Worm (Caenorhabditis elegans) whole organism, L2 larva: ENCODE results near the gene let-858.

ENCODE experiments used
- C34F6.9 ChIP-seq: fragments of 150-350 bp; optimal IDR thresholded peaks from 2 replicates; lab custom pipeline; 2014; ENCODE audit warnings: missing biosample characterization, missing genetic modification characterization
- F13H6.1 ChIP-seq: sonication (generic microtip); optimal IDR thresholded peaks from 2 replicates; lab custom pipeline; 2016; ENCODE audit warnings: missing genetic modification characterization, missing compliant biosample characterization
- R02D3.7 ChIP-seq: fragments of 150-350 bp; optimal IDR thresholded peaks from 2 replicates; lab custom pipeline; 2014; ENCODE audit warnings: missing biosample characterization, missing genetic modification characterization
- Y55F3AM.14 ChIP-seq: fragments of 200-800 bp; sonication (Bioruptor generic); optimal IDR thresholded peaks from 2 replicates; lab custom pipeline; 2018; ENCODE audit warnings: mild to moderate bottlenecking, missing genetic modification characterization, missing compliant biosample characterization
- ZK546.5 ChIP-seq: sonication (generic microtip); optimal IDR thresholded peaks from 2 replicates; lab custom pipeline; 2017; ENCODE audit warnings: missing biosample characterization, missing genetic modification characterization
- alr-1 ChIP-seq: fragments of 150-350 bp; optimal IDR thresholded peaks from 2 replicates; lab custom pipeline; 2014; ENCODE audit warnings: missing biosample characterization, missing genetic modification characterization
- aly-2 ChIP-seq: fragments of 150-350 bp; optimal IDR thresholded peaks from 2 replicates; lab custom pipeline; 2014; ENCODE audit warnings: missing biosample characterization, missing genetic modification characterization
- ama-1 ChIP-seq: fragments of 150-350 bp; optimal IDR thresholded peaks from 2 replicates; lab custom pipeline; 2018; ENCODE audit warnings: inconsistent platforms
- blmp-1 ChIP-seq: sonication (generic microtip); optimal IDR thresholded peaks from 2 replicates; lab custom pipeline; 2017; ENCODE audit warnings: missing genetic modification characterization, mild to moderate bottlenecking, missing compliant biosample characterization, antibody characterized with exemption, moderate library complexity; ENCODE audit not compliant: insufficient read depth
- ceh-16 ChIP-seq: fragments of 150-350 bp; optimal IDR thresholded peaks from 2 replicates; lab custom pipeline; 2014; ENCODE audit warnings: missing biosample characterization, missing genetic modification characterization
- ceh-82 ChIP-seq: fragments of 150-350 bp; optimal IDR thresholded peaks from 2 replicates; lab custom pipeline; 2014; ENCODE audit warnings: missing biosample characterization, missing genetic modification characterization
- crh-2 ChIP-seq: sonication (generic microtip); optimal IDR thresholded peaks from 2 replicates; lab custom pipeline; 2017; ENCODE audit warnings: missing biosample characterization, missing genetic modification characterization
- dmd-4 ChIP-seq: sonication (generic microtip); optimal IDR thresholded peaks from 2 replicates; lab custom pipeline; 2017; ENCODE audit warnings: missing biosample characterization, missing genetic modification characterization
- egl-27 ChIP-seq: sonication (generic microtip); optimal IDR thresholded peaks from 3 replicates; lab custom pipeline; 2017; ENCODE audit warnings: missing biosample characterization, missing genetic modification reagents, missing genetic modification characterization
- elt-1 ChIP-seq: fragments of 150-350 bp; optimal IDR thresholded peaks from 2 replicates; lab custom pipeline; 2014; ENCODE audit warnings: missing biosample characterization, missing genetic modification characterization
- elt-3 ChIP-seq: sonication (generic microtip); optimal IDR thresholded peaks from 2 replicates; lab custom pipeline; 2017; ENCODE audit warnings: missing biosample characterization, missing genetic modification characterization
- fos-1 ChIP-seq: fragments of 150-350 bp; optimal IDR thresholded peaks from 2 replicates; lab custom pipeline; 2014; ENCODE audit warnings: missing biosample characterization, missing genetic modification characterization
- gmeb-1 ChIP-seq: fragments of 150-350 bp; optimal IDR thresholded peaks from 2 replicates; lab custom pipeline; 2014; ENCODE audit warnings: missing biosample characterization, missing genetic modification characterization
- lin-11 ChIP-seq: fragments of 150-350 bp; sonication (generic microtip); optimal IDR thresholded peaks from 2 replicates; lab custom pipeline; 2014; ENCODE audit warnings: missing biosample characterization, missing genetic modification characterization, inconsistent platforms, mixed read lengths
- lin-13 ChIP-seq: fragments of 150-350 bp; optimal IDR thresholded peaks from 2 replicates; lab custom pipeline; 2014; ENCODE audit warnings: missing biosample characterization, missing genetic modification reagents, missing genetic modification characterization
- lin-39 ChIP-seq: fragments of 150-350 bp; optimal IDR thresholded peaks from 2 replicates; lab custom pipeline; 2014; ENCODE audit warnings: missing biosample characterization, missing genetic modification reagents, missing genetic modification characterization
- lsy-2 ChIP-seq, 2 experiments: fragments of 150-350 bp in 1 of 2; sonication (generic microtip) in 1 of 2; optimal IDR thresholded peaks; 2 replicates each; lab custom pipeline; 2014 to 2017; ENCODE audit warnings: missing biosample characterization in 2 of 2, missing genetic modification characterization in 2 of 2
- mab-5 ChIP-seq: fragments of 150-350 bp; optimal IDR thresholded peaks from 2 replicates; lab custom pipeline; 2014; ENCODE audit warnings: missing biosample characterization, missing genetic modification characterization
- mbf-1 ChIP-seq: sonication (generic microtip); optimal IDR thresholded peaks from 2 replicates; lab custom pipeline; 2017; ENCODE audit warnings: missing biosample characterization, missing genetic modification characterization
- mdl-1 ChIP-seq, 2 experiments: fragments of 150-350 bp in 1 of 2; sonication (generic microtip) in 1 of 2; optimal IDR thresholded peaks; 2 replicates each; lab custom pipeline; 2017; ENCODE audit warnings: missing biosample characterization in 2 of 2, missing genetic modification characterization in 2 of 2
- nhr-10 ChIP-seq: sonication (generic microtip); optimal IDR thresholded peaks from 2 replicates; lab custom pipeline; 2017; ENCODE audit warnings: missing biosample characterization, missing genetic modification characterization
- nhr-11 ChIP-seq: fragments of 150-350 bp; optimal IDR thresholded peaks from 2 replicates; lab custom pipeline; 2014; ENCODE audit warnings: missing biosample characterization, missing genetic modification characterization
- nhr-12 ChIP-seq: fragments of 150-350 bp; optimal IDR thresholded peaks from 2 replicates; lab custom pipeline; 2014; ENCODE audit warnings: missing biosample characterization, missing genetic modification characterization
- nhr-129 ChIP-seq: fragments of 150-350 bp; optimal IDR thresholded peaks from 2 replicates; lab custom pipeline; 2014; ENCODE audit warnings: missing biosample characterization, missing genetic modification characterization
- nhr-21 ChIP-seq: fragments of 150-350 bp; optimal IDR thresholded peaks from 2 replicates; lab custom pipeline; 2014; ENCODE audit warnings: missing biosample characterization, missing genetic modification characterization
- nhr-23 ChIP-seq: fragments of 150-350 bp; optimal IDR thresholded peaks from 2 replicates; lab custom pipeline; 2014; ENCODE audit warnings: missing biosample characterization, missing genetic modification reagents, missing genetic modification characterization
- nhr-237 ChIP-seq: fragments of 150-350 bp; optimal IDR thresholded peaks from 2 replicates; lab custom pipeline; 2014; ENCODE audit warnings: missing biosample characterization, missing genetic modification characterization
- nhr-25 ChIP-seq: fragments of 150-350 bp; sonication (generic microtip); optimal IDR thresholded peaks from 3 replicates; lab custom pipeline; 2014; ENCODE audit warnings: missing biosample characterization, missing genetic modification characterization
- nhr-6 ChIP-seq: fragments of 150-350 bp; optimal IDR thresholded peaks from 2 replicates; lab custom pipeline; 2014; ENCODE audit warnings: missing biosample characterization, missing genetic modification characterization
- nhr-77 ChIP-seq: fragments of 150-350 bp; optimal IDR thresholded peaks from 2 replicates; lab custom pipeline; 2014; ENCODE audit warnings: missing biosample characterization, missing genetic modification characterization
- peb-1 ChIP-seq: fragments of 150-350 bp; optimal IDR thresholded peaks from 2 replicates; lab custom pipeline; 2014; ENCODE audit warnings: missing biosample characterization, missing genetic modification characterization
- sem-4 ChIP-seq: fragments of 150-350 bp; optimal IDR thresholded peaks from 2 replicates; lab custom pipeline; 2014; ENCODE audit warnings: missing biosample characterization, missing genetic modification reagents, missing genetic modification characterization
- skn-1 ChIP-seq: sonication (generic microtip); optimal IDR thresholded peaks from 2 replicates; lab custom pipeline; 2017; ENCODE audit warnings: missing biosample characterization, missing genetic modification characterization
- sma-3 ChIP-seq: sonication (generic microtip); optimal IDR thresholded peaks from 2 replicates; lab custom pipeline; 2016; ENCODE audit warnings: missing genetic modification reagents, missing genetic modification characterization, missing compliant biosample characterization
- sma-9 ChIP-seq, 2 experiments: fragments of 150-350 bp in 1 of 2; sonication (generic microtip) in 1 of 2; optimal IDR thresholded peaks; 2 replicates each; lab custom pipeline; 2014 to 2016; ENCODE audit warnings: missing genetic modification characterization in 2 of 2, mild to moderate bottlenecking in 1 of 2, missing biosample characterization in 1 of 2, missing compliant biosample characterization in 1 of 2, missing genetic modification reagents in 1 of 2, moderate library complexity in 1 of 2
- snpc-4 ChIP-seq: fragments of 150-350 bp; optimal IDR thresholded peaks from 2 replicates; lab custom pipeline; 2014; ENCODE audit warnings: missing biosample characterization, missing genetic modification characterization
- unc-39 ChIP-seq: fragments of 150-350 bp; optimal IDR thresholded peaks from 2 replicates; lab custom pipeline; 2014; ENCODE audit warnings: missing biosample characterization, missing genetic modification characterization
- unc-55 ChIP-seq: fragments of 150-350 bp; sonication (generic microtip); optimal IDR thresholded peaks from 3 replicates; lab custom pipeline; 2014; ENCODE audit warnings: missing biosample characterization, missing genetic modification reagents, missing genetic modification characterization
- unc-62 ChIP-seq: fragments of 150-350 bp; optimal IDR thresholded peaks from 2 replicates; lab custom pipeline; 2014; ENCODE audit warnings: missing biosample characterization, missing genetic modification reagents, missing genetic modification characterization
- zag-1 ChIP-seq: fragments of 150-350 bp; optimal IDR thresholded peaks from 2 replicates; lab custom pipeline; 2014; ENCODE audit warnings: missing biosample characterization, missing genetic modification characterization
- ztf-1 ChIP-seq: fragments of 200-800 bp; sonication (Bioruptor generic); conservative IDR thresholded peaks from 2 replicates; pipeline ENCODE4 v1.3.6; 2022; ENCODE audit warnings: missing genetic modification characterization, missing compliant biosample characterization
- ztf-11 ChIP-seq: sonication (generic microtip); optimal IDR thresholded peaks from 2 replicates; lab custom pipeline; 2017; ENCODE audit warnings: missing biosample characterization, missing genetic modification characterization
- ztf-4 ChIP-seq: fragments of 150-350 bp; optimal IDR thresholded peaks from 2 replicates; lab custom pipeline; 2014; ENCODE audit warnings: missing biosample characterization, missing genetic modification characterization

Gene let-858

ce11 chrII:11041846-11042262, 19.7 kb downstream of the let-858 start (continued):
- TF ChIP-seq skn-1: no peak
- TF ChIP-seq nhr-23 (tag; lab: Kevin White, UChicago): no peak

- TF ChIP-seq nhr-25: peak; percentile 59
- peak; percentile 90 for TF ChIP-seq nhr-129
- no peak for TF ChIP-seq nhr-12
- TF ChIP-seq lin-39: no peak
- peak; percentile 2 for TF ChIP-seq Y55F3AM.14 (GFP tag; lab: Kevin White, UChicago)
- peak; percentile 77 for TF ChIP-seq lin-11
- peak; percentile 25 for TF ChIP-seq sma-9 (GFP tag; optimal IDR thresholded peaks at IDR 0.05; lab: Kevin White, UChicago)
- TF ChIP-seq sma-9 (tag; optimal IDR thresholded peaks at IDR 0.05; lab: Kevin White, UChicago): no peak
- peak; percentile 38 for TF ChIP-seq fos-1 (tag; lab: Kevin White, UChicago)
- TF ChIP-seq dmd-4 (tag; lab: Kevin White, UChicago): no peak
- TF ChIP-seq unc-62 (GFP tag; lab: Kevin White, UChicago): no peak
- TF ChIP-seq elt-3 (tag; lab: Kevin White, UChicago): no peak
- peak; percentile 93 for TF ChIP-seq C34F6.9
- no peak for TF ChIP-seq nhr-237 (tag; lab: Kevin White, UChicago)
- TF ChIP-seq alr-1 (tag; lab: Kevin White, UChicago): no peak
- TF ChIP-seq ceh-16 (tag; lab: Kevin White, UChicago): peak; percentile 35
- peak; percentile 92 for TF ChIP-seq F13H6.1 (tag; lab: Kevin White, UChicago)
- no peak for TF ChIP-seq nhr-23 (tag; lab: Kevin White, UChicago)
- no peak for TF ChIP-seq ztf-1
- no peak for TF ChIP-seq nhr-6 (tag; lab: Kevin White, UChicago)
- no peak for TF ChIP-seq peb-1 (tag; lab: Kevin White, UChicago)
- peak; percentile 94 for TF ChIP-seq unc-55 (GFP tag; lab: Kevin White, UChicago)
- no peak for TF ChIP-seq ztf-11
- peak; percentile 23 for TF ChIP-seq nhr-21
- TF ChIP-seq ama-1 (lab: Kevin White, UChicago): peak; percentile 66
- peak; percentile 53 for TF ChIP-seq ztf-4 (tag; lab: Kevin White, UChicago)
- TF ChIP-seq ceh-82 (tag; lab: Kevin White, UChicago): no peak
- TF ChIP-seq nhr-11 (tag; lab: Kevin White, UChicago): no peak
- TF ChIP-seq lin-13: peak; percentile 60
- no peak for TF ChIP-seq unc-39 (tag; lab: Kevin White, UChicago)
- peak; percentile 80 for TF ChIP-seq crh-2 (tag; lab: Kevin White, UChicago)
- TF ChIP-seq aly-2 (tag; lab: Kevin White, UChicago): no peak
- peak in 1 of 2 experiments; percentile 71 for TF ChIP-seq lsy-2 (tag; optimal IDR thresholded peaks at IDR 0.05; lab: Kevin White, UChicago)
- peak; percentile 2 for TF ChIP-seq mab-5 (tag; lab: Kevin White, UChicago)
- peak; percentile 38 for TF ChIP-seq sem-4 (tag; lab: Kevin White, UChicago)
- TF ChIP-seq ZK546.5: no peak
- TF ChIP-seq egl-27 (tag; lab: Kevin White, UChicago): peak; percentile 67
- TF ChIP-seq snpc-4 (tag; lab: Kevin White, UChicago): peak; percentile 45
- TF ChIP-seq mbf-1 (tag; lab: Kevin White, UChicago): no peak
- TF ChIP-seq sma-3: peak; percentile 31
- TF ChIP-seq R02D3.7: no peak
- peak; percentile 42 to 47 for TF ChIP-seq mdl-1 (tag; optimal IDR thresholded peaks at IDR 0.05; lab: Kevin White, UChicago)
- peak; percentile 29 for TF ChIP-seq gmeb-1
- TF ChIP-seq nhr-77: no peak
- no peak for TF ChIP-seq skn-1
- no peak for TF ChIP-seq nhr-10 (tag; lab: Kevin White, UChicago)
- TF ChIP-seq zag-1 (tag; lab: Kevin White, UChicago): peak; percentile 71
- TF ChIP-seq blmp-1 (tag; lab: Kevin White, UChicago): peak; percentile 44
- TF ChIP-seq elt-1 (tag; lab: Kevin White, UChicago): no peak
Measured at ce11 chrII:11042878-11043331, 20.7 kb downstream of the let-858 start.
